Worm (Caenorhabditis elegans) whole organism, L4 larva: ENCODE data around the gene mrpl-48.

Experiments used
- F49E8.2 ChIP-seq: sonication (generic microtip); optimal IDR thresholded peaks from 2 replicates; lab custom pipeline; 2016; ENCODE audit warnings: missing compliant biosample characterization, mild to moderate bottlenecking, missing genetic modification characterization, borderline replicate concordance
- T20F7.1 ChIP-seq: fragments of 200-800 bp; sonication (Bioruptor generic); optimal IDR thresholded peaks from 2 replicates; lab custom pipeline; 2018; ENCODE audit warnings: mild to moderate bottlenecking, missing genetic modification characterization, missing compliant biosample characterization
- T26A8.4 ChIP-seq: fragments of 200-800 bp; sonication (Bioruptor generic); IDR thresholded peaks from 2 replicates; pipeline ENCODE4 v1.3.6; 2022; ENCODE audit warnings: missing genetic modification characterization, missing compliant biosample characterization
- Y48G9A.11 ChIP-seq: fragments of 200-800 bp; sonication (Bioruptor generic); IDR thresholded peaks from 2 replicates; pipeline ENCODE4 v1.3.6; 2022; ENCODE audit warnings: missing genetic modification reagents, missing genetic modification characterization, missing compliant biosample characterization
- Y75B8A.6 ChIP-seq: fragments of 200-800 bp; sonication (Bioruptor generic); IDR thresholded peaks from 2 replicates; pipeline ENCODE4 v1.3.6; 2022; ENCODE audit warnings: missing genetic modification reagents, missing genetic modification characterization, missing compliant biosample characterization
- ZK546.5 ChIP-seq, 2 experiments: sonication (generic microtip); optimal IDR thresholded peaks; 2 replicates each; lab custom pipeline; 2017; ENCODE audit warnings: missing biosample characterization in 2 of 2, missing genetic modification characterization in 2 of 2
- ama-1 ChIP-seq: fragments of 150-350 bp; optimal IDR thresholded peaks from 2 replicates; lab custom pipeline; 2014; ENCODE audit warnings: inconsistent platforms, mixed read lengths
- arid-1 ChIP-seq: fragments of 200-800 bp; sonication (Bioruptor generic); conservative IDR thresholded peaks from 2 replicates; pipeline ENCODE4 v1.3.6; 2022; ENCODE audit warnings: missing genetic modification reagents, missing genetic modification characterization, missing compliant biosample characterization
- ceh-20 ChIP-seq: fragments of 200-800 bp; sonication (Bioruptor generic); IDR thresholded peaks from 2 replicates; pipeline ENCODE4 v1.3.6; 2022; ENCODE audit warnings: missing genetic modification reagents, missing genetic modification characterization, missing compliant biosample characterization
- ceh-32 ChIP-seq: sonication (generic microtip); optimal IDR thresholded peaks from 2 replicates; lab custom pipeline; 2016; ENCODE audit warnings: mild to moderate bottlenecking, missing genetic modification characterization, missing compliant biosample characterization; ENCODE audit not compliant: poor library complexity
- cey-2 ChIP-seq: sonication (generic microtip); optimal IDR thresholded peaks from 3 replicates; lab custom pipeline; 2017; ENCODE audit warnings: missing genetic modification characterization, mild to moderate bottlenecking, missing compliant biosample characterization, antibody characterized with exemption, borderline replicate concordance; ENCODE audit not compliant: insufficient read depth
- ctbp-1 ChIP-seq: fragments of 200-800 bp; sonication (Bioruptor generic); IDR thresholded peaks from 2 replicates; pipeline ENCODE4 v1.3.6; 2022; ENCODE audit warnings: missing genetic modification reagents, missing genetic modification characterization, missing compliant biosample characterization
- dmd-6 ChIP-seq: fragments of 200-800 bp; sonication (Bioruptor generic); IDR thresholded peaks from 2 replicates; pipeline ENCODE4 v1.3.6; 2022; ENCODE audit warnings: missing genetic modification reagents, missing genetic modification characterization, missing compliant biosample characterization
- gei-8 ChIP-seq: fragments of 200-800 bp; sonication (Bioruptor generic); optimal IDR thresholded peaks from 2 replicates; lab custom pipeline; 2018; ENCODE audit warnings: mild to moderate bottlenecking, missing genetic modification characterization, missing compliant biosample characterization
- hif-1 ChIP-seq, 2 experiments: sonication (generic microtip); optimal IDR thresholded peaks; 2 replicates each; lab custom pipeline; 2016 to 2017; ENCODE audit warnings: missing compliant biosample characterization in 2 of 2, missing genetic modification characterization in 2 of 2, missing genetic modification reagents in 2 of 2, missing genotype in 2 of 2, mild to moderate bottlenecking in 1 of 2
- hlh-11 ChIP-seq: fragments of 200-800 bp; sonication (Bioruptor generic); optimal IDR thresholded peaks from 2 replicates; lab custom pipeline; 2018; ENCODE audit warnings: mild to moderate bottlenecking, missing genetic modification characterization, missing compliant biosample characterization
- hlh-30 ChIP-seq: sonication (generic microtip); optimal IDR thresholded peaks from 2 replicates; lab custom pipeline; 2017; ENCODE audit warnings: antibody characterized with exemption, mild to moderate bottlenecking, missing genetic modification characterization, missing compliant biosample characterization; ENCODE audit not compliant: insufficient read depth
- hmg-1.1 ChIP-seq: fragments of 200-800 bp; sonication (Bioruptor generic); IDR thresholded peaks from 2 replicates; pipeline ENCODE4 v1.3.6; 2022; ENCODE audit warnings: missing genetic modification reagents, missing genetic modification characterization, missing compliant biosample characterization
- lim-7 ChIP-seq: fragments of 200-800 bp; sonication (Bioruptor generic); IDR thresholded peaks from 2 replicates; pipeline ENCODE4 v1.3.6; 2022; ENCODE audit warnings: missing genetic modification characterization, missing compliant biosample characterization
- lin-1 ChIP-seq: fragments of 200-800 bp; sonication (Bioruptor generic); IDR thresholded peaks from 2 replicates; pipeline ENCODE4 v1.3.6; 2022; ENCODE audit warnings: missing genetic modification reagents, missing genetic modification characterization, missing compliant biosample characterization
- lin-39 ChIP-seq: fragments of 150-350 bp; optimal IDR thresholded peaks from 2 replicates; lab custom pipeline; 2014; ENCODE audit warnings: missing biosample characterization, missing genetic modification reagents, missing genetic modification characterization
- madf-9 ChIP-seq: fragments of 200-800 bp; sonication (Bioruptor generic); conservative IDR thresholded peaks from 2 replicates; pipeline ENCODE4 v1.3.6; 2022; ENCODE audit warnings: missing genetic modification reagents, missing genetic modification characterization, missing compliant biosample characterization
- mdl-1 ChIP-seq, 2 experiments: fragments of 150-350 bp in 1 of 2; sonication (generic microtip) in 1 of 2; optimal IDR thresholded peaks; 2 replicates each; lab custom pipeline; 2014 to 2017; ENCODE audit warnings: missing biosample characterization in 2 of 2, missing genetic modification characterization in 2 of 2
- mes-2 ChIP-seq: sonication (generic microtip); optimal IDR thresholded peaks from 2 replicates; lab custom pipeline; 2016; ENCODE audit warnings: missing genotype, mild to moderate bottlenecking, missing genetic modification characterization, missing compliant biosample characterization; ENCODE audit not compliant: poor library complexity, severe bottlenecking
- nhr-111 ChIP-seq: fragments of 200-800 bp; sonication (Bioruptor generic); optimal IDR thresholded peaks from 2 replicates; lab custom pipeline; 2018; ENCODE audit warnings: mild to moderate bottlenecking, missing genetic modification characterization, missing compliant biosample characterization
- nhr-237 ChIP-seq: sonication (generic microtip); optimal IDR thresholded peaks from 2 replicates; lab custom pipeline; 2017; ENCODE audit warnings: missing biosample characterization, missing genetic modification characterization
- nhr-41 ChIP-seq: fragments of 200-800 bp; sonication (Bioruptor generic); IDR thresholded peaks from 2 replicates; pipeline ENCODE4 v1.3.6; 2022; ENCODE audit warnings: missing genetic modification reagents, missing genetic modification characterization, missing compliant biosample characterization
- nhr-42 ChIP-seq: fragments of 200-800 bp; sonication (Bioruptor generic); IDR thresholded peaks from 2 replicates; pipeline ENCODE4 v1.3.6; 2022; ENCODE audit warnings: missing genetic modification characterization, missing compliant biosample characterization
- nhr-48 ChIP-seq: sonication (generic microtip); optimal IDR thresholded peaks from 2 replicates; lab custom pipeline; 2016; ENCODE audit warnings: mild to moderate bottlenecking, missing genetic modification characterization, missing compliant biosample characterization
- sdz-12 ChIP-seq: fragments of 200-800 bp; sonication (Bioruptor generic); optimal IDR thresholded peaks from 2 replicates; lab custom pipeline; 2018; ENCODE audit warnings: mild to moderate bottlenecking, missing genetic modification characterization, missing compliant biosample characterization
- skn-1 ChIP-seq: fragments of 150-350 bp; optimal IDR thresholded peaks from 2 replicates; lab custom pipeline; 2014; ENCODE audit warnings: missing biosample characterization, missing genetic modification characterization
- tag-97 ChIP-seq: fragments of 200-800 bp; sonication (Bioruptor generic); IDR thresholded peaks from 2 replicates; pipeline ENCODE4 v1.3.6; 2022; ENCODE audit warnings: missing genetic modification characterization, missing compliant biosample characterization
- tra-1 ChIP-seq: fragments of 200-800 bp; sonication (Bioruptor generic); IDR thresholded peaks from 2 replicates; pipeline ENCODE4 v1.3.6; 2022; ENCODE audit warnings: missing genetic modification reagents, missing genetic modification characterization, missing compliant biosample characterization
- unc-62 ChIP-seq, 3 experiments: fragments of 150-350 bp in 1 of 3; sonication (generic microtip); optimal IDR thresholded peaks in 2 of 3; peaks in 1 of 3; 1 replicate in 1 of 3; 2 replicates in 2 of 3; lab custom pipeline; 2014 to 2017; ENCODE audit warnings: missing biosample characterization in 3 of 3, missing genetic modification characterization in 3 of 3, missing genetic modification reagents in 3 of 3, missing genotype in 1 of 3
- zag-1 ChIP-seq: fragments of 150-350 bp; optimal IDR thresholded peaks from 2 replicates; lab custom pipeline; 2014; ENCODE audit warnings: missing biosample characterization, missing genetic modification characterization

The mrpl-48 gene

ce11 chrV:5610186-5610585 lies 16.7 kb downstream of the mrpl-48 start:
- TF ChIP-seq unc-62 (GFP tag; optimal IDR thresholded peaks at IDR 0.05 in 1 of 2; lab: Kevin White, UChicago) (peak in 1 of 2 experiments; percentile 91), unc-62 (tag; optimal IDR thresholded peaks at IDR 0.05; lab: Kevin White, UChicago) (no peak), ceh-32 (tag; lab: Kevin White, UChicago) (no peak)
- TF ChIP-seq, all 104 proteins: peak for 1

- TF ChIP-seq hlh-30 (tag; lab: Kevin White, UChicago) (no peak), T20F7.1 (GFP tag; lab: Kevin White, UChicago) (no peak), lim-7 (GFP tag; lab: Robert Waterston, UW) (no peak), nhr-41 (no peak), cey-2 (tag; lab: Kevin White, UChicago) (no peak), ctbp-1 (no peak), zag-1 (tag; lab: Kevin White, UChicago) (no peak), hmg-1.1 (GFP tag; lab: Robert Waterston, UW) (no peak), gei-8 (GFP tag; lab: Kevin White, UChicago) (no peak), nhr-48 (no peak), arid-1 (GFP tag; lab: Robert Waterston, UW) (no peak), ama-1 (no peak), tag-97 (GFP tag; lab: Robert Waterston, UW) (no peak), nhr-111 (GFP tag; lab: Kevin White, UChicago) (no peak), hlh-11 (tag; lab: Kevin White, UChicago) (no peak), T26A8.4 (GFP tag; lab: Robert Waterston, UW) (no peak)
Observed at ce11 chrV:5613109-5613508, 19.6 kb downstream of the mrpl-48 start, which contains the start of gene lrpc-1. Gene lrpc-1 (minus strand): TSS chrV:5613209.

ce11 chrV:5614724-5615123 lies 21.2 kb downstream of the mrpl-48 start, which contains the start of gene M03E7.3:
Gene M03E7.3 (plus strand): TSS chrV:5615024.
- no peak for TF ChIP-seq dmd-6 (GFP tag; lab: Robert Waterston, UW)

ce11 chrV:5617301-5617700 lies 23.8 kb downstream of the mrpl-48 start, which contains the start of gene M03E7.2:
Gene M03E7.2 (plus strand): TSS chrV:5617601.
- no peak for TF ChIP-seq F49E8.2 (tag; lab: Kevin White, UChicago)
- no peak for TF ChIP-seq skn-1 (tag; lab: Kevin White, UChicago)
- no peak for TF ChIP-seq ceh-20 (GFP tag; lab: Robert Waterston, UW)
- no peak for TF ChIP-seq mes-2 (tag; lab: Kevin White, UChicago)
- no peak for TF ChIP-seq sdz-12
- no peak for TF ChIP-seq zag-1 (tag; lab: Kevin White, UChicago)
- TF ChIP-seq hif-1 (tag; optimal IDR thresholded peaks at IDR 0.05; lab: Kevin White, UChicago), result no peak
- TF ChIP-seq ZK546.5 (tag; optimal IDR thresholded peaks at IDR 0.05; lab: Kevin White, UChicago), result no peak
- no peak for TF ChIP-seq madf-9 (GFP tag; lab: Robert Waterston, UW)
- TF ChIP-seq nhr-42, result no peak
- TF ChIP-seq nhr-237 (tag; lab: Kevin White, UChicago), result no peak
- TF ChIP-seq nhr-111 (GFP tag; lab: Kevin White, UChicago), result no peak
- no peak for TF ChIP-seq tra-1 (GFP tag; lab: Robert Waterston, UW)
- TF ChIP-seq mdl-1 (tag; optimal IDR thresholded peaks at IDR 0.05; lab: Kevin White, UChicago), result no peak
- TF ChIP-seq lin-39, result no peak
- TF ChIP-seq lin-1 (GFP tag; lab: Robert Waterston, UW), result no peak
- no peak for TF ChIP-seq Y75B8A.6
- no peak for TF ChIP-seq Y48G9A.11 (GFP tag; lab: Robert Waterston, UW)
- no peak for TF ChIP-seq cey-2 (tag; lab: Kevin White, UChicago)
- no peak for TF ChIP-seq arid-1 (GFP tag; lab: Robert Waterston, UW)
